Worm (Caenorhabditis elegans) whole organism, L2 larva: ENCODE results near the gene del-2.

Experiments used
- aly-2 ChIP-seq: fragments of 150-350 bp; optimal IDR thresholded peaks from 2 replicates; lab custom pipeline; 2014; ENCODE audit warnings: missing biosample characterization, missing genetic modification characterization
- ama-1 ChIP-seq: fragments of 150-350 bp; optimal IDR thresholded peaks from 2 replicates; lab custom pipeline; 2018; ENCODE audit warnings: inconsistent platforms
- nhr-23 ChIP-seq: fragments of 150-350 bp; optimal IDR thresholded peaks from 2 replicates; lab custom pipeline; 2014; ENCODE audit warnings: missing biosample characterization, missing genetic modification reagents, missing genetic modification characterization
- nhr-237 ChIP-seq: fragments of 150-350 bp; optimal IDR thresholded peaks from 2 replicates; lab custom pipeline; 2014; ENCODE audit warnings: missing biosample characterization, missing genetic modification characterization

DNA sequence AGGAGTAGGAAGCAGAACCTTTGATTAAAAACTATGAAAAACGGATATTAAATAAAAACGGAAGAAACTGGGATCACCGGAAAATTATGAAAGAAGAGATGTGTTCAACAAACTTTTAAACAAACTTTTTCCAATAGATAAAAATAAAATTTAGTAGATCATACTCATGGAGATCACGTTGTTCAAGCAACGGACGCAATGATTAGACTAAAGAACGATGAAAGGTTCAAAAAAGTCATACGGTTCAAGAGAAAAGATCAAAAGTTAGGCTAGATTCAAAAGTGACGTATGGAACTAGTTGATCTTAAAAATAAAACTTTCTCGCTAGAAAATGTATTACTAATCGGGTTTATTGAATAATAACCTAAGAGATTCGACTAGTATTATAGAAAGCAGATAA, 9.7 kb downstream of the del-2 start:
- no peak for TF ChIP-seq ama-1 (lab: Kevin White, UChicago)
- no peak for TF ChIP-seq aly-2 (tag; lab: Kevin White, UChicago)
- TF ChIP-seq nhr-23 (tag; lab: Kevin White, UChicago) = no peak
- no peak for TF ChIP-seq nhr-237 (tag; lab: Kevin White, UChicago)
